Fruit fly (Drosophila melanogaster) whole organism, embryonic: Measurements from ENCODE around the gene ovm.
A peak's percentile ranks its signal among the peaks of the same experiment; 100 is the strongest.

Source experiments
- CG10209 ChIP-seq: fragments of 200-800 bp; sonication (Bioruptor generic); optimal IDR thresholded peaks from 3 replicates; lab custom pipeline; 2017; ENCODE audit warnings: missing biosample characterization, mild to moderate bottlenecking, missing genetic modification characterization, missing genetic modification reagents
- CG1024 ChIP-seq: fragments of 200-800 bp; sonication (Bioruptor generic); IDR thresholded peaks from 2 replicates; pipeline ENCODE4 v1.3.6; 2022; ENCODE audit warnings: missing biosample characterization, missing genetic modification characterization
- CG10274 ChIP-seq: fragments of 200-800 bp; sonication (Bioruptor generic); optimal IDR thresholded peaks from 3 replicates; lab custom pipeline; 2017; ENCODE audit warnings: missing biosample characterization, mild to moderate bottlenecking, missing genetic modification characterization
- CG10654 ChIP-seq: fragments of 200-800 bp; sonication (Bioruptor generic); optimal IDR thresholded peaks from 2 replicates; lab custom pipeline; 2016; ENCODE audit warnings: missing biosample characterization, missing genetic modification characterization
- CG12155 ChIP-seq: fragments of 200-800 bp; sonication (Bioruptor generic); optimal IDR thresholded peaks from 3 replicates; lab custom pipeline; 2016; ENCODE audit warnings: missing biosample characterization, missing genetic modification characterization
- CG12299 ChIP-seq: fragments of 200-800 bp; sonication (Bioruptor generic); optimal IDR thresholded peaks from 2 replicates; lab custom pipeline; 2018; ENCODE audit warnings: missing biosample characterization, mild to moderate bottlenecking, missing genetic modification characterization
- CG13624 ChIP-seq: fragments of 200-800 bp; sonication (Bioruptor generic); optimal IDR thresholded peaks from 2 replicates; lab custom pipeline; 2016; ENCODE audit warnings: missing biosample characterization, missing genetic modification characterization
- CG14860 ChIP-seq: fragments of 200-800 bp; sonication (Bioruptor generic); IDR thresholded peaks from 3 replicates; pipeline ENCODE4 v1.3.6; 2022; ENCODE audit warnings: missing biosample characterization, missing genetic modification characterization; ENCODE audit not compliant: partially characterized antibody
- CG15514 ChIP-seq: fragments of 200-800 bp; sonication (Bioruptor generic); optimal IDR thresholded peaks from 3 replicates; lab custom pipeline; 2017; ENCODE audit warnings: missing biosample characterization, missing genetic modification characterization, mild to moderate bottlenecking, moderate library complexity, missing genetic modification reagents
- CG15601 ChIP-seq: fragments of 200-800 bp; sonication (Bioruptor generic); optimal IDR thresholded peaks from 3 replicates; lab custom pipeline; 2019; ENCODE audit warnings: missing biosample characterization, mild to moderate bottlenecking, missing genetic modification characterization, moderate library complexity
- CG18011 ChIP-seq: fragments of 200-800 bp; sonication (Bioruptor generic); optimal IDR thresholded peaks from 2 replicates; lab custom pipeline; 2017; ENCODE audit warnings: missing biosample characterization, missing genetic modification characterization, mild to moderate bottlenecking, moderate library complexity, missing genotype
- CG2129 ChIP-seq: fragments of 200-800 bp; sonication (Bioruptor generic); IDR thresholded peaks from 2 replicates; pipeline ENCODE4 v1.3.6; 2022; ENCODE audit warnings: missing biosample characterization, missing genetic modification characterization; ENCODE audit not compliant: partially characterized antibody
- CG2199 ChIP-seq: fragments of 200-800 bp; sonication (Bioruptor generic); IDR thresholded peaks from 3 replicates; pipeline ENCODE4 v1.3.6; 2022; ENCODE audit warnings: missing biosample characterization, missing genetic modification characterization
- CG3281 ChIP-seq: fragments of 200-800 bp; sonication (Bioruptor generic); optimal IDR thresholded peaks from 3 replicates; lab custom pipeline; 2017; ENCODE audit warnings: missing biosample characterization, mild to moderate bottlenecking, missing genetic modification characterization
- CG4360 ChIP-seq: fragments of 200-800 bp; sonication (Bioruptor generic); IDR thresholded peaks from 2 replicates; pipeline ENCODE4 v1.3.6; 2022; ENCODE audit warnings: missing biosample characterization, missing genetic modification characterization
- CG5180 ChIP-seq: fragments of 200-800 bp; sonication (Bioruptor generic); optimal IDR thresholded peaks from 3 replicates; lab custom pipeline; 2017; ENCODE audit warnings: missing biosample characterization, missing genetic modification characterization, mild to moderate bottlenecking, moderate library complexity, missing genetic modification reagents
- CG7556 ChIP-seq: fragments of 200-800 bp; sonication (Bioruptor generic); optimal IDR thresholded peaks from 2 replicates; lab custom pipeline; 2017; ENCODE audit warnings: missing biosample characterization, mild to moderate bottlenecking, missing genetic modification characterization
- CG7786 ChIP-seq: fragments of 200-800 bp; sonication (Bioruptor generic); optimal IDR thresholded peaks from 2 replicates; lab custom pipeline; 2016; ENCODE audit warnings: missing biosample characterization, missing genetic modification characterization
- CG8281 ChIP-seq: fragments of 200-800 bp; sonication (Bioruptor generic); optimal IDR thresholded peaks from 2 replicates; lab custom pipeline; 2018; ENCODE audit warnings: missing biosample characterization, mild to moderate bottlenecking, missing genetic modification characterization, moderate library complexity
- CG8359 ChIP-seq: fragments of 200-800 bp; sonication (Bioruptor generic); optimal IDR thresholded peaks from 2 replicates; lab custom pipeline; 2017; ENCODE audit warnings: missing biosample characterization, mild to moderate bottlenecking, missing genetic modification characterization, borderline replicate concordance
- CG9876 ChIP-seq: fragments of 200-800 bp; sonication (Bioruptor generic); optimal IDR thresholded peaks from 2 replicates; lab custom pipeline; 2016; ENCODE audit warnings: missing biosample characterization, missing genetic modification characterization
- D19A ChIP-seq: fragments of 200-800 bp; optimal IDR thresholded peaks from 3 replicates; lab custom pipeline; 2019; ENCODE audit warnings: missing biosample characterization, mild to moderate bottlenecking, missing genetic modification characterization, moderate library complexity
- GATAe ChIP-seq: fragments of 200-800 bp; sonication (Bioruptor generic); conservative IDR thresholded peaks from 2 replicates; pipeline ENCODE4 v1.3.6; 2022; ENCODE audit warnings: missing biosample characterization, missing genetic modification characterization
- Hmx ChIP-seq: fragments of 200-800 bp; sonication (Bioruptor generic); optimal IDR thresholded peaks from 2 replicates; lab custom pipeline; 2016; ENCODE audit warnings: missing biosample characterization, missing genetic modification characterization
- Opbp ChIP-seq: fragments of 200-800 bp; sonication (Bioruptor generic); IDR thresholded peaks from 3 replicates; pipeline ENCODE4 v1.3.6; 2022; ENCODE audit warnings: missing biosample characterization, missing genetic modification characterization; ENCODE audit not compliant: partially characterized antibody
- Sox100B ChIP-seq: fragments of 200-800 bp; sonication (Bioruptor generic); optimal IDR thresholded peaks from 3 replicates; lab custom pipeline; 2018; ENCODE audit warnings: missing biosample characterization, mild to moderate bottlenecking, missing genetic modification characterization
- Taf1 ChIP-seq: fragments of 200-800 bp; sonication (Bioruptor generic); IDR thresholded peaks from 2 replicates; pipeline ENCODE4 v1.3.6; 2022; ENCODE audit warnings: missing biosample characterization, missing genetic modification characterization
- Tbp ChIP-seq: fragments of >200 bp; optimal IDR thresholded peaks from 2 replicates; lab custom pipeline; 2018; ENCODE audit warnings: missing biosample characterization, missing genetic modification characterization
- amos ChIP-seq: fragments of 200-800 bp; sonication (Bioruptor generic); IDR thresholded peaks from 2 replicates; pipeline ENCODE4 v1.3.6; 2022; ENCODE audit warnings: missing biosample characterization, missing genetic modification characterization; ENCODE audit not compliant: partially characterized antibody
- aop ChIP-seq: fragments of 200-800 bp; sonication (Bioruptor generic); IDR thresholded peaks from 2 replicates; pipeline ENCODE4 v1.3.6; 2022; ENCODE audit warnings: missing biosample characterization, missing genetic modification characterization
- ash1 ChIP-seq: fragments of 200-800 bp; sonication (Bioruptor generic); optimal IDR thresholded peaks from 2 replicates; lab custom pipeline; 2018; ENCODE audit warnings: missing biosample characterization, mild to moderate bottlenecking, missing genetic modification characterization
- corto ChIP-seq: fragments of 200-800 bp; sonication (Bioruptor generic); optimal IDR thresholded peaks from 2 replicates; lab custom pipeline; 2016; ENCODE audit warnings: missing biosample characterization, mild to moderate bottlenecking, missing genetic modification characterization, moderate library complexity
- exex ChIP-seq: fragments of 200-800 bp; sonication (Bioruptor generic); optimal IDR thresholded peaks from 4 replicates; lab custom pipeline; 2018; ENCODE audit warnings: missing biosample characterization, mild to moderate bottlenecking, missing genetic modification characterization, moderate library complexity
- fu2 ChIP-seq: fragments of 200-800 bp; sonication (Bioruptor generic); optimal IDR thresholded peaks from 2 replicates; lab custom pipeline; 2016; ENCODE audit warnings: missing biosample characterization, missing genetic modification characterization
- gcm2 ChIP-seq: fragments of 200-800 bp; sonication (Bioruptor generic); optimal IDR thresholded peaks from 2 replicates; lab custom pipeline; 2016; ENCODE audit warnings: missing biosample characterization, missing genetic modification characterization
- gt ChIP-seq: fragments of 200-800 bp; sonication (Bioruptor generic); IDR thresholded peaks from 2 replicates; pipeline ENCODE4 v1.3.6; 2022; ENCODE audit warnings: missing biosample characterization, missing genetic modification characterization
- ham ChIP-seq: fragments of 200-800 bp; sonication (Bioruptor generic); IDR thresholded peaks from 2 replicates; pipeline ENCODE4 v1.3.6; 2022; ENCODE audit warnings: missing biosample characterization, missing genetic modification characterization
- hb ChIP-seq: fragments of 200-800 bp; sonication (Bioruptor generic); IDR thresholded peaks from 3 replicates; pipeline ENCODE4 v1.3.6; 2022; ENCODE audit warnings: missing biosample characterization, missing genetic modification characterization; ENCODE audit not compliant: partially characterized antibody
- lov ChIP-seq, 2 experiments: fragments of 200-800 bp in 1 of 2; fragments of >200 bp in 1 of 2; sonication (Bioruptor generic) in 1 of 2; IDR thresholded peaks in 1 of 2; optimal IDR thresholded peaks in 1 of 2; 2 replicates in 1 of 2; 3 replicates in 1 of 2; pipeline versions ENCODE4 v1.3.6 to Lab custom; 2017 to 2022; ENCODE audit warnings: missing biosample characterization in 1 of 2, missing genetic modification characterization in 1 of 2
- onecut ChIP-seq: fragments of 200-800 bp; sonication (Bioruptor generic); IDR thresholded peaks from 2 replicates; pipeline ENCODE4 v1.3.6; 2022; ENCODE audit warnings: missing biosample characterization, missing genetic modification characterization
- pan ChIP-seq, 4 experiments: fragments of >200 bp in 3 of 4; fragments of 200-800 bp in 1 of 4; sonication (Bioruptor generic) in 1 of 4; optimal IDR thresholded peaks in 3 of 4; IDR thresholded peaks in 1 of 4; 2 replicates each; pipeline versions ENCODE4 v1.3.6 to Lab custom; 2017 to 2022; ENCODE audit warnings: missing biosample characterization in 2 of 4, missing genetic modification characterization in 2 of 4, mixed read lengths in 1 of 4
- psq ChIP-seq: fragments of 200-800 bp; sonication (Bioruptor generic); optimal IDR thresholded peaks from 2 replicates; lab custom pipeline; 2017; ENCODE audit warnings: missing biosample characterization, missing genetic modification characterization
- seq ChIP-seq: fragments of 200-800 bp; sonication (Bioruptor generic); IDR thresholded peaks from 2 replicates; pipeline ENCODE4 v1.3.6; 2022; ENCODE audit warnings: missing biosample characterization, missing genetic modification characterization
- slou ChIP-seq: fragments of 200-800 bp; sonication (Bioruptor generic); optimal IDR thresholded peaks from 3 replicates; lab custom pipeline; 2016; ENCODE audit warnings: missing biosample characterization, missing genetic modification characterization
- trem ChIP-seq: fragments of 200-800 bp; optimal IDR thresholded peaks from 3 replicates; lab custom pipeline; 2019; ENCODE audit warnings: missing biosample characterization, mild to moderate bottlenecking, missing genetic modification characterization, moderate library complexity
- tx ChIP-seq: fragments of 200-800 bp; sonication (Bioruptor generic); optimal IDR thresholded peaks from 2 replicates; lab custom pipeline; 2016; ENCODE audit warnings: missing biosample characterization, missing genetic modification characterization
- unpg ChIP-seq: fragments of 200-800 bp; sonication (Bioruptor generic); optimal IDR thresholded peaks from 3 replicates; lab custom pipeline; 2018; ENCODE audit warnings: missing biosample characterization, mild to moderate bottlenecking, missing genetic modification characterization, moderate library complexity
- wek ChIP-seq: fragments of 200-800 bp; sonication (Bioruptor generic); optimal IDR thresholded peaks from 3 replicates; lab custom pipeline; 2018; ENCODE audit warnings: missing biosample characterization, mild to moderate bottlenecking, missing genetic modification characterization, moderate library complexity

Gene ovm

DNA sequence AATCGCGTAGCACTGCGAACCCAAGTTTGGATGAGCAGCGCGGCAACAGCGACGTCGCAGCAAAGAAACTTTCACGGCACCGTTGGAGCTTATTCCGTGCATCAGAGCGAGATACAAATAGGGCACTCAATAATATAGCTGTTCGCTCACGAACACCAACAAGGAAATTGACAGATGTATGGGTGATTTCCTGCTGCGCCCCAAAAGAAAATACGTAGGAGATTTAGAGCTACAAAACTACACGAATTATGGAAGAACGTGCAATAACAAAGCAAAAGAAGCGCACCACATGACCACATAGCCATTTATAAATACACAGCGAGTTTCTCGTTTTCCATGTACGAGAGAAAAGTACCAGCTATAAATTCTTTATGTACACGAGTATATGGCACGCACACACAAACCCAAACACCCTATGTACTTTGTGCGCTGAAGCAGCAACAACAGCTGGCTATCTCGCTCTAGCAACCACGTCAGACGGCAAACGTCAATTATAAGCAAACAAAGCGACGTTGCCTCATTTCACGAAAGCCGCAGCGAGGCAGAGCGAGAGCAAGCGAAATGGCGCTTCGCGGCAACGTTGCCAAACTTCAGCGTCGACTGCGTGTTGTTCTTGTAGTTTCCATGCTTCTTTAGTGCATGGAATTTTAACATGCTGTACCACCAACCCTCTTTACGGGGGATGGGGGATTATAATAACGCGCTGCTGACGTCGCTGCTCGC lies 20.8 kb upstream of the ovm start:
- TF ChIP-seq CG12299 (tag; lab: Kevin White, UChicago) (peak; percentile 64), CG9876 (GFP tag; lab: Kevin White, UChicago) (no peak), CG2129 (GFP tag; lab: Robert Waterston, UW) (no peak), CG15514 (GFP tag; lab: Kevin White, UChicago) (peak; percentile 46), gcm2 (no peak), ash1 (GFP tag; lab: Kevin White, UChicago) (peak; percentile 26), Taf1 (GFP tag; lab: Robert Waterston, UW) (no peak), Opbp (GFP tag; lab: Robert Waterston, UW) (no peak), CG13624 (GFP tag; lab: Kevin White, UChicago) (peak; percentile 77), CG12155 (GFP tag; lab: Kevin White, UChicago) (no peak), seq (no peak), fu2 (GFP tag; lab: Kevin White, UChicago) (no peak), corto (GFP tag; lab: Kevin White, UChicago) (peak; percentile 74), unpg (GFP tag; lab: Kevin White, UChicago) (peak; percentile 26), CG2199 (GFP tag; lab: Robert Waterston, UW) (no peak), CG10654 (GFP tag; lab: Kevin White, UChicago) (no peak), CG4360 (GFP tag; lab: Robert Waterston, UW) (no peak), CG5180 (GFP tag; lab: Kevin White, UChicago) (peak; percentile 30), psq (GFP tag; lab: Kevin White, UChicago) (peak; percentile 57), aop (GFP tag; lab: Robert Waterston, UW) (no peak), CG14860 (GFP tag; lab: Robert Waterston, UW) (no peak), CG1024 (GFP tag; lab: Robert Waterston, UW) (no peak), CG7556 (GFP tag; lab: Kevin White, UChicago) (no peak), CG18011 (GFP tag; lab: Kevin White, UChicago) (no peak), lov (optimal IDR thresholded peaks at IDR 0.05; lab: Kevin White, UChicago) (no peak), lov (GFP tag; IDR thresholded peaks at IDR 0.05; lab: Robert Waterston, UW) (no peak), CG10209 (no peak), amos (GFP tag; lab: Robert Waterston, UW) (no peak), Hmx (GFP tag; lab: Kevin White, UChicago) (no peak), ham (GFP tag; lab: Robert Waterston, UW) (no peak), D19A (tag; lab: Kevin White, UChicago) (no peak), CG3281 (GFP tag; lab: Kevin White, UChicago) (peak; percentile 66), Sox100B (GFP tag; lab: Kevin White, UChicago) (no peak), Tbp (no peak), CG7786 (GFP tag; lab: Kevin White, UChicago) (peak; percentile 16), slou (GFP tag; lab: Kevin White, UChicago) (no peak), exex (tag; lab: Kevin White, UChicago) (peak; percentile 48), onecut (peak; percentile 82), gt (GFP tag; lab: Robert Waterston, UW) (no peak), CG8281 (tag; lab: Kevin White, UChicago) (no peak), CG10274 (peak; percentile 41), hb (GFP tag; lab: Robert Waterston, UW) (no peak), wek (GFP tag; lab: Kevin White, UChicago) (peak; percentile 31), trem (tag; lab: Kevin White, UChicago) (peak; percentile 20), GATAe (GFP tag; lab: Robert Waterston, UW) (no peak), CG15601 (no peak), CG8359 (no peak), pan (optimal IDR thresholded peaks at IDR 0.05; lab: Kevin White, UChicago) (no peak), pan (GFP tag; optimal IDR thresholded peaks at IDR 0.05 in 1 of 2, IDR thresholded peaks at IDR 0.05 in 1 of 2) (no peak), tx (no peak)
